Worm (Caenorhabditis elegans) whole organism, mixed stage, embryonic: ENCODE measurements around the gene smex-2.

ENCODE experiments used
- ces-1 ChIP-seq: fragments of 150-350 bp; optimal IDR thresholded peaks from 2 replicates; lab custom pipeline; 2014; ENCODE audit warnings: missing biosample characterization, missing genetic modification reagents, missing genetic modification characterization
- elt-1 ChIP-seq: sonication (generic microtip); optimal IDR thresholded peaks from 2 replicates; lab custom pipeline; 2017; ENCODE audit warnings: missing genetic modification characterization, mild to moderate bottlenecking, missing compliant biosample characterization, antibody characterized with exemption, moderate library complexity, borderline replicate concordance; ENCODE audit not compliant: insufficient read depth
- elt-3 ChIP-seq: fragments of 150-350 bp; optimal IDR thresholded peaks from 2 replicates; lab custom pipeline; 2014; ENCODE audit warnings: missing biosample characterization, missing genetic modification characterization
- flh-1 ChIP-seq: fragments of 200-800 bp; sonication (Bioruptor generic); optimal IDR thresholded peaks from 2 replicates; lab custom pipeline; 2018; ENCODE audit warnings: mild to moderate bottlenecking, missing genetic modification characterization, moderate library complexity, missing compliant biosample characterization
- lin-13 ChIP-seq: fragments of 150-350 bp; optimal IDR thresholded peaks from 2 replicates; lab custom pipeline; 2014; ENCODE audit warnings: missing biosample characterization, missing genetic modification characterization
- mep-1 ChIP-seq: fragments of 150-350 bp; optimal IDR thresholded peaks from 2 replicates; lab custom pipeline; 2017; ENCODE audit warnings: missing biosample characterization, missing genetic modification reagents, missing genetic modification characterization, inconsistent platforms
- nhr-12 ChIP-seq: fragments of 150-350 bp; optimal IDR thresholded peaks from 2 replicates; lab custom pipeline; 2014; ENCODE audit warnings: missing biosample characterization, missing genetic modification characterization
- nhr-76 ChIP-seq: sonication (generic microtip); optimal IDR thresholded peaks from 2 replicates; lab custom pipeline; 2017; ENCODE audit warnings: missing biosample characterization, missing genetic modification characterization
- sem-2 ChIP-seq: fragments of 200-800 bp; sonication (Bioruptor generic); optimal IDR thresholded peaks from 2 replicates; lab custom pipeline; 2018; ENCODE audit warnings: mild to moderate bottlenecking, missing genetic modification characterization, missing compliant biosample characterization
- snpc-4 ChIP-seq: fragments of 150-350 bp; optimal IDR thresholded peaks from 2 replicates; lab custom pipeline; 2014; ENCODE audit warnings: missing biosample characterization, missing genetic modification characterization
- unc-120 ChIP-seq: sonication (generic microtip); optimal IDR thresholded peaks from 2 replicates; lab custom pipeline; 2017; ENCODE audit warnings: missing genetic modification characterization, missing compliant biosample characterization; ENCODE audit not compliant: poor library complexity, severe bottlenecking
- unc-39 ChIP-seq: fragments of 150-350 bp; optimal IDR thresholded peaks from 2 replicates; lab custom pipeline; 2014; ENCODE audit warnings: missing biosample characterization, missing genetic modification characterization
- unc-62 ChIP-seq: fragments of 150-350 bp; optimal IDR thresholded peaks from 2 replicates; lab custom pipeline; 2014; ENCODE audit warnings: missing biosample characterization, missing genetic modification reagents, missing genetic modification characterization
- ztf-11 ChIP-seq: fragments of 150-350 bp; optimal IDR thresholded peaks from 2 replicates; lab custom pipeline; 2014; ENCODE audit warnings: missing biosample characterization, missing genetic modification characterization

DNA sequence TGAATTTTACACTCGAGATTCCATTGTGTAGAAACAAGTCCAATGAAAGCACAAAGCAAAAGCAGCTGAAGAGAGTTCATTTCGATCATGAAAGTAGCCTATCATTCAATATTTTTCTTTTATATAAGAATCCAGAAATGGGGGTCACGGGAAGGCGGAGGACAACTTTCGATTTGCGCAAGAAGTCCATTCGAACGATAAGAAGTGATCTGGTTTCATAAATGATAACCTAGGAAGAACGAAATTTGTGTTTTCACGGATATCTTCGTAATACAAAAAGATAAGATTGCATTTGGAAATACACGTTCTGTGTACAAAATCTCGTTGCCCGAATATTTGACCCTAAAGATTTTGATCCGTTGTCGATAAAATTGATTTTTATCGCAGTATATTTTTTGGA lies 7.8 kb downstream of the smex-2 start, which contains the start of gene Y102A11A.5:
- no peak for TF ChIP-seq sem-2
- no peak for TF ChIP-seq unc-39 (tag; lab: Kevin White, UChicago)
- TF ChIP-seq nhr-76 (tag; lab: Kevin White, UChicago), result no peak
- TF ChIP-seq flh-1, result no peak
- TF ChIP-seq elt-3 (tag; lab: Kevin White, UChicago), result peak; percentile 73
- no peak for TF ChIP-seq unc-62
- no peak for TF ChIP-seq snpc-4 (tag; lab: Kevin White, UChicago)
- no peak for TF ChIP-seq unc-120 (tag; lab: Kevin White, UChicago)
- no peak for TF ChIP-seq lin-13 (tag; lab: Kevin White, UChicago)
- no peak for TF ChIP-seq mep-1 (tag; lab: Kevin White, UChicago)
- no peak for TF ChIP-seq ztf-11 (tag; lab: Kevin White, UChicago)
- no peak for TF ChIP-seq nhr-12 (tag; lab: Kevin White, UChicago)
- no peak for TF ChIP-seq elt-1 (tag; lab: Kevin White, UChicago)
- TF ChIP-seq ces-1 (GFP tag; lab: Kevin White, UChicago), result no peak
